Fruit fly (Drosophila melanogaster) whole organism, embryonic: ENCODE results near the gene Rbp6.

Experiments used
- Adf1 ChIP-seq: fragments of 200-800 bp; sonication (Bioruptor generic); IDR thresholded peaks from 2 replicates; pipeline ENCODE4 v1.3.6; 2022; ENCODE audit warnings: missing biosample characterization, missing genetic modification characterization
- Awh ChIP-seq: fragments of 200-800 bp; sonication (Bioruptor generic); IDR thresholded peaks from 2 replicates; pipeline ENCODE4, ENCODE4 v1.3.6; 2022; ENCODE audit warnings: missing biosample characterization, missing genetic modification characterization
- Bdp1 ChIP-seq: fragments of 200-800 bp; sonication (Bioruptor generic); optimal IDR thresholded peaks from 3 replicates; lab custom pipeline; 2016; ENCODE audit warnings: missing biosample characterization, missing genetic modification characterization
- BtbVII ChIP-seq: fragments of 200-800 bp; sonication (Bioruptor generic); optimal IDR thresholded peaks from 3 replicates; lab custom pipeline; 2017; ENCODE audit warnings: missing biosample characterization, mild to moderate bottlenecking, missing genetic modification characterization
- CG11085 ChIP-seq: fragments of 200-800 bp; sonication (Bioruptor generic); IDR thresholded peaks from 2 replicates; pipeline ENCODE4 v1.3.6; 2022; ENCODE audit warnings: missing biosample characterization, missing genetic modification characterization
- CG12391 ChIP-seq: fragments of 200-800 bp; sonication (Bioruptor generic); optimal IDR thresholded peaks from 3 replicates; lab custom pipeline; 2018; ENCODE audit warnings: missing biosample characterization, mild to moderate bottlenecking, missing genetic modification characterization, moderate library complexity
- CG15514 ChIP-seq: fragments of 200-800 bp; sonication (Bioruptor generic); optimal IDR thresholded peaks from 3 replicates; lab custom pipeline; 2017; ENCODE audit warnings: missing biosample characterization, missing genetic modification characterization, mild to moderate bottlenecking, moderate library complexity, missing genetic modification reagents
- CG16813 ChIP-seq: fragments of 200-800 bp; sonication (Bioruptor generic); IDR thresholded peaks from 3 replicates; pipeline ENCODE4 v1.3.6; 2022; ENCODE audit warnings: missing biosample characterization, missing genetic modification characterization; ENCODE audit not compliant: partially characterized antibody
- CG16815 ChIP-seq: fragments of 200-800 bp; sonication (Bioruptor generic); optimal IDR thresholded peaks from 3 replicates; lab custom pipeline; 2017; ENCODE audit warnings: missing biosample characterization, mild to moderate bottlenecking, missing genetic modification characterization
- CG17359 ChIP-seq: fragments of 200-800 bp; sonication (Bioruptor generic); optimal IDR thresholded peaks from 3 replicates; lab custom pipeline; 2018; ENCODE audit warnings: missing biosample characterization, mild to moderate bottlenecking, missing genetic modification characterization, moderate library complexity
- CG1832 ChIP-seq: fragments of 200-800 bp; sonication (Bioruptor generic); optimal IDR thresholded peaks from 2 replicates; lab custom pipeline; 2017; ENCODE audit warnings: missing biosample characterization, mild to moderate bottlenecking, missing genetic modification characterization, inconsistent platforms
- CG2129 ChIP-seq: fragments of 200-800 bp; sonication (Bioruptor generic); IDR thresholded peaks from 2 replicates; pipeline ENCODE4 v1.3.6; 2022; ENCODE audit warnings: missing biosample characterization, missing genetic modification characterization; ENCODE audit not compliant: partially characterized antibody
- CG33557 ChIP-seq: fragments of 200-800 bp; sonication (Bioruptor generic); optimal IDR thresholded peaks from 2 replicates; lab custom pipeline; 2019; ENCODE audit warnings: missing biosample characterization, mild to moderate bottlenecking, missing genetic modification characterization, moderate library complexity
- CG34224 ChIP-seq: fragments of 200-800 bp; sonication (Bioruptor generic); IDR thresholded peaks from 3 replicates; pipeline ENCODE4 v1.3.6; 2022; ENCODE audit warnings: missing biosample characterization, missing genetic modification characterization; ENCODE audit not compliant: partially characterized antibody
- CG4617 ChIP-seq: fragments of 200-800 bp; sonication (Bioruptor generic); optimal IDR thresholded peaks from 3 replicates; lab custom pipeline; 2016; ENCODE audit warnings: missing biosample characterization, missing genetic modification characterization, borderline replicate concordance
- CG7357 ChIP-seq: fragments of 200-800 bp; sonication (Bioruptor generic); IDR thresholded peaks from 3 replicates; pipeline ENCODE4 v1.3.6; 2022; ENCODE audit warnings: missing biosample characterization, missing genetic modification characterization
- CG7745 ChIP-seq: fragments of 200-800 bp; sonication (Bioruptor generic); optimal IDR thresholded peaks from 2 replicates; lab custom pipeline; 2018; ENCODE audit warnings: missing biosample characterization, mild to moderate bottlenecking, missing genetic modification characterization, moderate library complexity
- CG7839 ChIP-seq: fragments of 200-800 bp; sonication (Bioruptor generic); optimal IDR thresholded peaks from 3 replicates; lab custom pipeline; 2018; ENCODE audit warnings: missing biosample characterization, mild to moderate bottlenecking, missing genetic modification characterization, moderate library complexity
- D ChIP-seq, 2 experiments: fragments of 200-800 bp in 1 of 2; fragments of >200 bp in 1 of 2; sonication (Bioruptor generic) in 1 of 2; optimal IDR thresholded peaks; 2 replicates in 1 of 2; 3 replicates in 1 of 2; lab custom pipeline; 2017; ENCODE audit warnings: mild to moderate bottlenecking in 1 of 2, missing biosample characterization in 1 of 2, missing genetic modification characterization in 1 of 2, missing genetic modification reagents in 1 of 2
- GATAe ChIP-seq: fragments of 200-800 bp; sonication (Bioruptor generic); conservative IDR thresholded peaks from 2 replicates; pipeline ENCODE4 v1.3.6; 2022; ENCODE audit warnings: missing biosample characterization, missing genetic modification characterization
- Hr51 ChIP-seq, 2 experiments: fragments of 200-800 bp; sonication (Bioruptor generic); optimal IDR thresholded peaks; 2 replicates in 1 of 2; 3 replicates in 1 of 2; lab custom pipeline; 2016 to 2018; ENCODE audit warnings: missing biosample characterization in 2 of 2, missing genetic modification characterization in 2 of 2, mild to moderate bottlenecking in 1 of 2, moderate library complexity in 1 of 2
- Kr ChIP-seq: fragments of 200-800 bp; sonication (Bioruptor generic); optimal IDR thresholded peaks from 2 replicates; lab custom pipeline; 2017; ENCODE audit warnings: missing biosample characterization, mild to moderate bottlenecking, missing genetic modification characterization
- Oaz ChIP-seq: fragments of 200-800 bp; sonication (Bioruptor generic); IDR thresholded peaks from 2 replicates; pipeline ENCODE4 v1.3.6; 2022; ENCODE audit warnings: missing biosample characterization, missing genetic modification characterization
- Tbp ChIP-seq: fragments of >200 bp; optimal IDR thresholded peaks from 2 replicates; lab custom pipeline; 2018; ENCODE audit warnings: missing biosample characterization, missing genetic modification characterization
- amos ChIP-seq: fragments of 200-800 bp; sonication (Bioruptor generic); IDR thresholded peaks from 2 replicates; pipeline ENCODE4 v1.3.6; 2022; ENCODE audit warnings: missing biosample characterization, missing genetic modification characterization; ENCODE audit not compliant: partially characterized antibody
- bigmax ChIP-seq: fragments of 200-800 bp; sonication (Bioruptor generic); optimal IDR thresholded peaks from 2 replicates; lab custom pipeline; 2018; ENCODE audit warnings: missing biosample characterization, mild to moderate bottlenecking, missing genetic modification characterization
- cad ChIP-seq: fragments of >200 bp; optimal IDR thresholded peaks from 2 replicates; lab custom pipeline; 2017; ENCODE audit warnings: missing biosample characterization, missing genetic modification characterization
- dimm ChIP-seq: fragments of 200-800 bp; sonication (Bioruptor generic); IDR thresholded peaks from 2 replicates; pipeline ENCODE4 v1.3.6; 2022; ENCODE audit warnings: missing biosample characterization, missing genetic modification characterization
- esg ChIP-seq: fragments of 200-800 bp; sonication (Bioruptor generic); conservative IDR thresholded peaks from 2 replicates; pipeline ENCODE4 v1.3.6; 2022; ENCODE audit warnings: missing biosample characterization, missing genetic modification characterization
- ewg ChIP-seq: fragments of 200-800 bp; sonication (Bioruptor generic); optimal IDR thresholded peaks from 3 replicates; lab custom pipeline; 2017; ENCODE audit warnings: mild to moderate bottlenecking, missing biosample characterization, missing genetic modification reagents, missing genetic modification characterization
- gce ChIP-seq: fragments of 200-800 bp; sonication (Bioruptor generic); IDR thresholded peaks from 3 replicates; pipeline ENCODE4 v1.3.6; 2022; ENCODE audit warnings: missing biosample characterization, missing genetic modification characterization
- grau ChIP-seq: fragments of 200-800 bp; optimal IDR thresholded peaks from 3 replicates; lab custom pipeline; 2019; ENCODE audit warnings: missing biosample characterization, mild to moderate bottlenecking, missing genetic modification characterization, moderate library complexity
- insv ChIP-seq, 2 experiments: fragments of 200-800 bp; sonication (Bioruptor generic); optimal IDR thresholded peaks; 3 replicates each; lab custom pipeline; 2016 to 2018; ENCODE audit warnings: missing biosample characterization in 2 of 2, missing genetic modification characterization in 2 of 2
- jing ChIP-seq: fragments of 200-800 bp; sonication (Bioruptor generic); optimal IDR thresholded peaks from 2 replicates; lab custom pipeline; 2018; ENCODE audit warnings: missing biosample characterization, mild to moderate bottlenecking, missing genetic modification characterization
- prd ChIP-seq, 3 experiments: fragments of >200 bp in 2 of 3; fragments of 200-800 bp in 1 of 3; sonication (Bioruptor generic) in 1 of 3; optimal IDR thresholded peaks in 2 of 3; IDR thresholded peaks in 1 of 3; 2 replicates in 2 of 3; 3 replicates in 1 of 3; pipeline versions ENCODE4 v1.3.6 to Lab custom; 2017 to 2022; ENCODE audit warnings: missing biosample characterization in 1 of 3, missing genetic modification characterization in 1 of 3
- ranshi ChIP-seq: fragments of 200-800 bp; sonication (Bioruptor generic); IDR thresholded peaks from 2 replicates; pipeline ENCODE4 v1.3.6; 2022; ENCODE audit warnings: missing biosample characterization, missing genetic modification characterization
- run ChIP-seq: fragments of 200-800 bp; sonication (Bioruptor generic); optimal IDR thresholded peaks from 3 replicates; lab custom pipeline; 2018; ENCODE audit warnings: missing biosample characterization, mild to moderate bottlenecking, missing genetic modification characterization
- salm ChIP-seq: fragments of 200-800 bp; sonication (Bioruptor generic); optimal IDR thresholded peaks from 2 replicates; lab custom pipeline; 2018; ENCODE audit warnings: missing biosample characterization, mild to moderate bottlenecking, missing genetic modification characterization
- sc ChIP-seq, 3 experiments: fragments of >200 bp in 2 of 3; fragments of 200-800 bp in 1 of 3; sonication (Bioruptor generic) in 1 of 3; optimal IDR thresholded peaks; 2 replicates in 2 of 3; 3 replicates in 1 of 3; lab custom pipeline; 2017; ENCODE audit warnings: mild to moderate bottlenecking in 1 of 3, missing biosample characterization in 1 of 3, missing genetic modification characterization in 1 of 3, missing genetic modification reagents in 1 of 3
- sim ChIP-seq: fragments of 200-800 bp; sonication (Bioruptor generic); IDR thresholded peaks from 2 replicates; pipeline ENCODE4 v1.3.6; 2022; ENCODE audit warnings: missing biosample characterization, missing genetic modification characterization
- sqz ChIP-seq: fragments of 200-800 bp; sonication (Bioruptor generic); optimal IDR thresholded peaks from 3 replicates; lab custom pipeline; 2018; ENCODE audit warnings: missing biosample characterization, mild to moderate bottlenecking, missing genetic modification characterization
- sug ChIP-seq: fragments of 200-800 bp; optimal IDR thresholded peaks from 2 replicates; lab custom pipeline; 2019; ENCODE audit warnings: missing biosample characterization, mild to moderate bottlenecking, missing genetic modification characterization, moderate library complexity
- tap ChIP-seq: fragments of 200-800 bp; optimal IDR thresholded peaks from 3 replicates; lab custom pipeline; 2019; ENCODE audit warnings: missing biosample characterization, mild to moderate bottlenecking, missing genetic modification characterization, moderate library complexity
- vnd ChIP-seq: fragments of 200-800 bp; sonication (Bioruptor generic); IDR thresholded peaks from 3 replicates; pipeline ENCODE4 v1.3.6; 2022; ENCODE audit warnings: missing biosample characterization, missing genetic modification characterization; ENCODE audit not compliant: partially characterized antibody
- wor ChIP-seq: fragments of 200-800 bp; sonication (Bioruptor generic); IDR thresholded peaks from 2 replicates; pipeline ENCODE4 v1.3.6; 2022; ENCODE audit warnings: missing biosample characterization, missing genetic modification characterization
- zen ChIP-seq: fragments of 200-800 bp; sonication (Bioruptor generic); optimal IDR thresholded peaks from 3 replicates; lab custom pipeline; 2018; ENCODE audit warnings: missing biosample characterization, mild to moderate bottlenecking, missing genetic modification characterization, moderate library complexity

Rbp6 gene

dm6 chr3L:17009715-17010491, 228.1 kb downstream of the Rbp6 start (continued):
- TF ChIP-seq run (tag; lab: Kevin White, UChicago) = peak; percentile 32
- TF ChIP-seq GATAe (GFP tag; lab: Robert Waterston, UW) = peak; percentile 89
- no peak; the same call in 1 of the 2 replicates for TF ChIP-seq esg (GFP tag; lab: Robert Waterston, UW)
- no peak for TF ChIP-seq dimm (GFP tag; lab: Robert Waterston, UW)
- TF ChIP-seq CG7745 (tag; lab: Kevin White, UChicago) = no peak
- TF ChIP-seq Tbp (GFP tag; lab: Kevin White, UChicago) = no peak
- peak; percentile 60 for TF ChIP-seq CG7839 (tag; lab: Kevin White, UChicago)
- no peak for TF ChIP-seq bigmax (GFP tag; lab: Kevin White, UChicago)
- no peak for TF ChIP-seq zen (tag; lab: Kevin White, UChicago)
- TF ChIP-seq BtbVII (GFP tag; lab: Kevin White, UChicago) = peak; percentile 49
- no peak for TF ChIP-seq CG7357 (GFP tag; lab: Robert Waterston, UW)
- TF ChIP-seq sim = no peak
- no peak for TF ChIP-seq CG4617
- TF ChIP-seq Oaz = no peak
- TF ChIP-seq Adf1 (GFP tag; lab: Robert Waterston, UW) = peak; percentile 92
- no peak for TF ChIP-seq CG2129 (GFP tag; lab: Robert Waterston, UW)
- TF ChIP-seq insv (GFP tag; optimal IDR thresholded peaks at IDR 0.05; lab: Kevin White, UChicago) = peak in 1 of 2 experiments; percentile 39
- no peak for TF ChIP-seq CG16813 (GFP tag; lab: Robert Waterston, UW)
- peak; percentile 46 for TF ChIP-seq CG17359 (tag; lab: Kevin White, UChicago)
- peak; percentile 49 for TF ChIP-seq grau (tag; lab: Kevin White, UChicago)
- TF ChIP-seq ewg (GFP tag; lab: Kevin White, UChicago) = no peak
- peak; percentile 18 for TF ChIP-seq jing
- TF ChIP-seq sc (optimal IDR thresholded peaks at IDR 0.05; lab: Kevin White, UChicago) = no peak
- no peak for TF ChIP-seq sc (GFP tag; optimal IDR thresholded peaks at IDR 0.05; lab: Kevin White, UChicago)
- TF ChIP-seq CG34224 (GFP tag; lab: Robert Waterston, UW) = peak; percentile 51; the same call in 1 of the 3 replicates
- 0 out of 2 replicates have a peak, but pooled peaks have one; percentile 26 for TF ChIP-seq ranshi (GFP tag; lab: Robert Waterston, UW)
- TF ChIP-seq Hr51 (GFP tag; optimal IDR thresholded peaks at IDR 0.05; lab: Kevin White, UChicago) = peak in 1 of 2 experiments; percentile 68
- peak; percentile 11 for TF ChIP-seq CG33557
- TF ChIP-seq tap (tag; lab: Kevin White, UChicago) = no peak
- TF ChIP-seq CG15514 (GFP tag; lab: Kevin White, UChicago) = peak; percentile 54
- TF ChIP-seq gce = 0 out of 3 replicates have a peak, but pooled peaks have one; percentile 44
- no peak for TF ChIP-seq sqz (GFP tag; lab: Kevin White, UChicago)
- TF ChIP-seq Kr (GFP tag; lab: Kevin White, UChicago) = no peak
- 0 out of 2 replicates have a peak, but pooled peaks have one; percentile 26 for TF ChIP-seq Awh
- peak; percentile 99 for TF ChIP-seq sug (tag; lab: Kevin White, UChicago)
- no peak for TF ChIP-seq cad (GFP tag; lab: Kevin White, UChicago)
- peak; percentile 19 for TF ChIP-seq salm
- TF ChIP-seq amos (GFP tag; lab: Robert Waterston, UW) = peak; percentile 31; the same call in 1 of the 2 replicates
- no peak for TF ChIP-seq D (optimal IDR thresholded peaks at IDR 0.05; lab: Kevin White, UChicago)
- TF ChIP-seq D (GFP tag; optimal IDR thresholded peaks at IDR 0.05; lab: Kevin White, UChicago) = no peak
- TF ChIP-seq prd (optimal IDR thresholded peaks at IDR 0.05; lab: Kevin White, UChicago) = no peak
- peak; percentile 39; the same call in 1 of the 3 replicates for TF ChIP-seq prd (GFP tag; IDR thresholded peaks at IDR 0.05; lab: Robert Waterston, UW)
- no peak for TF ChIP-seq wor (GFP tag; lab: Robert Waterston, UW)
- TF ChIP-seq CG1832 (GFP tag; lab: Kevin White, UChicago) = peak; percentile 88
- TF ChIP-seq vnd (GFP tag; lab: Robert Waterston, UW) = no peak
- no peak for TF ChIP-seq Bdp1 (GFP tag; lab: Kevin White, UChicago)
- TF ChIP-seq CG12391 (tag; lab: Kevin White, UChicago) = peak; percentile 32
- 0 out of 2 replicates have a peak, but pooled peaks have one; percentile 8 for TF ChIP-seq CG11085 (GFP tag; lab: Robert Waterston, UW)
- no peak for TF ChIP-seq CG16815 (GFP tag; lab: Kevin White, UChicago)
